Worm (Caenorhabditis elegans) whole organism, dauer: ENCODE data around the gene sfxn-1.3.

ENCODE experiments used
- unc-62 ChIP-seq: sonication (generic microtip); optimal IDR thresholded peaks from 2 replicates; lab custom pipeline; 2017; ENCODE audit warnings: missing biosample characterization, missing genetic modification reagents, missing genetic modification characterization

sfxn-1.3 gene

ce11 chrV:15766122-15766594, 39.5 kb downstream of the sfxn-1.3 start, which contains the start of the genes haf-3 and F57A10.2:
TSS of gene haf-3 (minus strand) at chrV:15766172.
TSS of gene F57A10.2 (plus strand) at chrV:15766575.
- no peak for TF ChIP-seq unc-62 (GFP tag; lab: Kevin White, UChicago)

DNA sequence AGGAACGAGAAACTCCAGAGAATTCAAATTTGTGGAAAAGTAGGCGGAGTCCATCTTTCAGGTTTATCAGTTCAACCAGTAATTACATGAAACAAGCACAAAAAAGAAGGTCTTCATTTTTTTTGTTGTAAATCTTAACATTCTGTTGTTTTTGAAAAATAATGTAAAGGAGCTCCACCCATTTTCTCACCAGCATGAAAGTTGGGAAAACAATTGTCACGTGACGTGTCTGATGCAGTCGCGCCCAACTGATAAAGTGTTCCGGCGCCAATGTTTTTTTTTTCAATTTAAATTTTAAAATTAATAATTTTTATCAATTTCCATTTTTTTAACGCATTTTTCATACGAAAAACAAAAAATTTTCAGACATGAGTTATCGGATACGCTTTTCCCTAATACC, 42.4 kb downstream of the sfxn-1.3 start, which contains the start of gene F57A10.4:
Gene F57A10.4, plus strand, starts transcription at position 367 of the 400 bp plus-strand sequence.
- TF ChIP-seq unc-62 (GFP tag; lab: Kevin White, UChicago) = no peak

- no peak for TF ChIP-seq unc-62 (GFP tag; lab: Kevin White, UChicago)
Measured at ce11 chrV:15773141-15773540, 46.5 kb downstream of the sfxn-1.3 start, which contains the start of gene nhr-60. TSS of gene nhr-60 (minus strand) at chrV:15773241.

DNA sequence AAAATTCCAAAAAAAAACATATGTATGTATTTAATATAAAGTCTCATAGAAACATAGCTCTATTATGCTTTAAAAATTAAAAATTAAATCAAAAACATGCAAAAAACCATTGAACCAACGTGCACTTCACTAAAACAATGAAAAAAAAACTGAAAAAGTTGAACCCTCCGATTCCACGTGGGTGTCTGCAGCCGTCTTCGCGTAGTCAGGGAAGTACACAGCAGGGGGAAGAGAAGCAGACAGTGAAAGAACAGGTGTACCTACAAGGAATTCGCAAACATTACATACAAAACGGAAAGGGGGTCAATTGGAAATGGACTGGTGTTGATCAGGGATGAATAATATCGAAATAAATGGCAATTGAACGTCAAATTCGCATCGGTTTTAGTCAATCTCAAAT, 47.3 kb downstream of the sfxn-1.3 start:
- no peak for TF ChIP-seq unc-62 (GFP tag; lab: Kevin White, UChicago)

- no peak for TF ChIP-seq unc-62 (GFP tag; lab: Kevin White, UChicago)
Measured at ce11 chrV:15776651-15777050, 50.0 kb downstream of the sfxn-1.3 start, which contains the start of gene nhr-283. TSS of gene nhr-283 (minus strand) at chrV:15776751.
